Worm (Caenorhabditis elegans) whole organism, L1 larva: ENCODE measurements around the gene lec-3.

Experiments
- dpl-1 ChIP-seq, 3 experiments: fragments of 150-350 bp in 2 of 3; sonication (generic microtip) in 1 of 3; optimal IDR thresholded peaks; 2 replicates each; lab custom pipeline; 2014 to 2017; ENCODE audit warnings: missing biosample characterization in 3 of 3, missing genetic modification characterization in 3 of 3, missing genetic modification reagents in 3 of 3
- mep-1 ChIP-seq: fragments of 150-350 bp; optimal IDR thresholded peaks from 2 replicates; lab custom pipeline; 2014; ENCODE audit warnings: missing biosample characterization, missing genetic modification characterization
- nhr-237 ChIP-seq: fragments of 150-350 bp; optimal IDR thresholded peaks from 2 replicates; lab custom pipeline; 2014; ENCODE audit warnings: missing biosample characterization, missing genetic modification characterization
- pqm-1 ChIP-seq: sonication (generic microtip); optimal IDR thresholded peaks from 3 replicates; lab custom pipeline; 2017; ENCODE audit warnings: missing biosample characterization, missing genetic modification characterization
- tlp-1 ChIP-seq: fragments of 150-350 bp; optimal IDR thresholded peaks from 2 replicates; lab custom pipeline; 2014; ENCODE audit warnings: missing biosample characterization, missing genetic modification characterization
- ztf-11 ChIP-seq, 2 experiments: sonication (generic microtip); optimal IDR thresholded peaks; 2 replicates each; lab custom pipeline; 2016 to 2017; ENCODE audit warnings: missing genetic modification characterization in 2 of 2, missing biosample characterization in 1 of 2, missing compliant biosample characterization in 1 of 2

ce11 chrII:9967999-9968706, 22.8 kb upstream of the lec-3 start, which contains the start of the genes R53.4 and psf-1:
- TF ChIP-seq ztf-11 (tag; optimal IDR thresholded peaks at IDR 0.05; lab: Kevin White, UChicago) (peak in 1 of 2 experiments; percentile 57), mep-1 (tag; lab: Kevin White, UChicago) (peak; percentile 76), dpl-1 (GFP tag; optimal IDR thresholded peaks at IDR 0.05; lab: Kevin White, UChicago) (peak; percentile 79 to 91 (median 83)), nhr-237 (tag; lab: Kevin White, UChicago) (no peak), tlp-1 (no peak), pqm-1 (no peak)
